Worm (Caenorhabditis elegans): ENCODE measurements around the gene srh-236.

DNA sequence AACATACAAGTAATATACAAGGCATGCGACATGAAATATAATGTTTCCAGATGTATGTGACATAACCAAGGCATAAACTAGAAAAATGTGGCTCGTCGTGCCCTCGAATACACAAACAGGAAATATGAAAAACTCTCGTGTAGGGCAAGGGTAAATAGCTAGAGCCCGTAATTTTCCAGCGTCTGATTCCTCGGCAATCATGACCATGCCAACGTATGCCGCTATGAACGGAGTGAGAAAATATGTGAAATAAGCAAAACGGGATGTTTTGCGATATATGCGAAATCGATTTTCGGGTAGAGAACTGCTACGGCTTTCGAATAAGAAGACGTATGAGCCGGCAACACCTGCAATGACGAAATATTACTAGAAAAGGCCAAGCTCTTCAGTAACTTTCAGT is 13.6 kb upstream of the srh-236 start, which contains the start of gene scl-25:
- TF ChIP-seq fos-1 (tag; optimal IDR thresholded peaks at IDR 0.05) (no peak), elt-1 (tag; optimal IDR thresholded peaks at IDR 0.05) (no peak), nhr-23 (tag; optimal IDR thresholded peaks at IDR 0.05) (no peak), aly-2 (tag; optimal IDR thresholded peaks at IDR 0.05) (no peak), lsy-2 (tag; optimal IDR thresholded peaks at IDR 0.05) (no peak), R02D3.7 (tag; optimal IDR thresholded peaks at IDR 0.05) (no peak), unc-39 (tag; optimal IDR thresholded peaks at IDR 0.05) (no peak), ceh-16 (tag; optimal IDR thresholded peaks at IDR 0.05) (no peak), ZK546.5 (tag; optimal IDR thresholded peaks at IDR 0.05) (no peak), nhr-10 (tag; optimal IDR thresholded peaks at IDR 0.05) (no peak), ztf-4 (tag; optimal IDR thresholded peaks at IDR 0.05) (no peak), nhr-11 (tag; optimal IDR thresholded peaks at IDR 0.05) (no peak)

All from whole organism, L2 larva.